Worm (Caenorhabditis elegans) whole organism, L4/young adult: ENCODE data around the gene srt-36.

ENCODE experiments used
- W03F9.2 ChIP-seq: fragments of 150-350 bp; optimal IDR thresholded peaks from 2 replicates; lab custom pipeline; 2014; ENCODE audit warnings: missing biosample characterization, missing genetic modification characterization
- dao-5 ChIP-seq: sonication (generic microtip); optimal IDR thresholded peaks from 2 replicates; lab custom pipeline; 2016; ENCODE audit warnings: missing genotype, missing genetic modification characterization, moderate library complexity, missing compliant biosample characterization
- him-1 ChIP-seq: sonication (generic microtip); optimal IDR thresholded peaks from 2 replicates; lab custom pipeline; 2016; ENCODE audit warnings: missing genotype, missing genetic modification reagents, missing genetic modification characterization, missing compliant biosample characterization

DNA sequence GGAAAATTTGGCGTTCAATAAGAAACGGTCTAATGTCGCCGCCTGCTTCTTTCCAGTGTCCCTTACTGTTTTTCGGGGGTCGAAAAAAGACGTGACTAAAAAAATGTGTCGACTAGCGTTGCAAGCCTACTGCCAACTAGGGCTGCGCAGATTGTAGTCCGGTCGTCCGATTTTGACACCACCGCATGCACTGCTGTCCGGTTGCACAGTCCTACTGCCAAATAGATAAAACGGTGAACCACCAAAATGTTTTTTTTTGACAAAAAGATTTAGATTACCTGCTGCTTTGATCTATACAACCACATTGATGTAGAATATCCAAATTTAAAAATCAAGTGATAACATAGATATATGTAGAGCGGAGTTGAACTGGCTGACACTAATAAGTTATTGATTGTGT lies 19.8 kb downstream of the srt-36 start:
- TF ChIP-seq him-1 (tag; lab: Kevin White, UChicago): no peak
- no peak for TF ChIP-seq W03F9.2 (tag; lab: Kevin White, UChicago)
- no peak for TF ChIP-seq dao-5
